Worm (Caenorhabditis elegans): Measurements from ENCODE around the gene ent-5.

The ent-5 gene

DNA sequence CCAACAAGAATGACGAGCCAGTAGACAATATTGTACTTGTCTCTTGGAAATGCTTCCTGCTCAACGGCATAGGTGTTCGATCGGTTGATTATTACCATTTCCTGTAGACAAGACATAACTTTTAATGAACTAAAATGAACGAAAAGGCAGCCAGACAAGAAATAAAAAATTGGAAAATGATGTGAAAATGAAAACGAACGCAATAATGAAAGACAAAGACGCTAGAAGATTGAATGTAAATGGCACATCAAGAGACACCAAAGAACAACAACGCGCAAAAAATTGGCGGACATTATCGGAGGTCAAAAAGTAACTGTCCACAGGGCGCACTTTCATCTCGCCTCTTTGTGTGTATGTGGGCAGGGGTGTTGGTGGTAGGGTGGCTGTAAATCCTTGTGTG, at the start of gene ent-5:
TSS of gene ent-5 (minus strand) at position 101 of the 400 bp plus-strand sequence.
- no peak for TF ChIP-seq unc-39 (tag; optimal IDR thresholded peaks at IDR 0.05)
- no peak for TF ChIP-seq sem-4 (tag; optimal IDR thresholded peaks at IDR 0.05)
- no peak for TF ChIP-seq R02D3.7 (tag; optimal IDR thresholded peaks at IDR 0.05)
- no peak for TF ChIP-seq blmp-1 (tag; optimal IDR thresholded peaks at IDR 0.05; ENCODE audit: insufficient read depth)
- no peak for TF ChIP-seq lsy-2 (tag; optimal IDR thresholded peaks at IDR 0.05)
- TF ChIP-seq skn-1 (tag; optimal IDR thresholded peaks at IDR 0.05): no peak
- TF ChIP-seq unc-62 (GFP tag; optimal IDR thresholded peaks at IDR 0.05): no peak
- no peak for TF ChIP-seq ceh-82 (tag; optimal IDR thresholded peaks at IDR 0.05)
- TF ChIP-seq Y55F3AM.14 (GFP tag; optimal IDR thresholded peaks at IDR 0.05): no peak
- TF ChIP-seq ztf-1 (GFP tag; conservative IDR thresholded peaks at IDR 0.05): no peak
- TF ChIP-seq nhr-21 (tag; optimal IDR thresholded peaks at IDR 0.05): no peak
- TF ChIP-seq zag-1 (tag; optimal IDR thresholded peaks at IDR 0.05): no peak
- no peak for TF ChIP-seq nhr-11 (tag; optimal IDR thresholded peaks at IDR 0.05)
- TF ChIP-seq peb-1 (tag; optimal IDR thresholded peaks at IDR 0.05): no peak
- no peak for TF ChIP-seq lin-13 (GFP tag; optimal IDR thresholded peaks at IDR 0.05)
- no peak for TF ChIP-seq dmd-4 (tag; optimal IDR thresholded peaks at IDR 0.05)
- no peak for TF ChIP-seq lin-39 (tag; optimal IDR thresholded peaks at IDR 0.05)
- TF ChIP-seq alr-1 (tag; optimal IDR thresholded peaks at IDR 0.05): no peak
- TF ChIP-seq snpc-4 (tag; optimal IDR thresholded peaks at IDR 0.05): no peak
- TF ChIP-seq elt-3 (tag; optimal IDR thresholded peaks at IDR 0.05): no peak

DNA sequence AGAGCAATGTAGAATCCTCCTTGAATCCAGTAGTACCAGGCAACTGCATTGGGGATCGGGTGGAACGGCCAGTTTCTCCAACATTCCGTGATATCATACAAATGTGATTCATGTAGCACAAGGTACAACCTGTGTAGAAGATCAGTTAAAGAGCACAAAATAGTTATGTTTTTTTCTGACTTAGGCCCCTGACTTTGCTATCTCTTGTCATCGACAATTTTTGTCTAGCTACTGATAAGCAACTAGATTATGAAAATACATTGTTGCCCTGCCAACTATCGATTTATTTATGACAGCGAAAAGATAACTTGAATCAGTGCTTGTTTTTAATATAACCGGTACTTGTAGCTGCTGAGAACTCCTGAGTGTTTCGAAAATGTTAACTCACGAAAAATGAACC, 49.3 kb upstream of the ent-5 start:
- TF ChIP-seq ZK546.5 (tag; optimal IDR thresholded peaks at IDR 0.05) (no peak), fos-1 (tag; optimal IDR thresholded peaks at IDR 0.05) (peak; percentile 59), sma-9 (GFP tag; optimal IDR thresholded peaks at IDR 0.05) (peak; percentile 40), sma-9 (tag; optimal IDR thresholded peaks at IDR 0.05) (no peak)

DNA sequence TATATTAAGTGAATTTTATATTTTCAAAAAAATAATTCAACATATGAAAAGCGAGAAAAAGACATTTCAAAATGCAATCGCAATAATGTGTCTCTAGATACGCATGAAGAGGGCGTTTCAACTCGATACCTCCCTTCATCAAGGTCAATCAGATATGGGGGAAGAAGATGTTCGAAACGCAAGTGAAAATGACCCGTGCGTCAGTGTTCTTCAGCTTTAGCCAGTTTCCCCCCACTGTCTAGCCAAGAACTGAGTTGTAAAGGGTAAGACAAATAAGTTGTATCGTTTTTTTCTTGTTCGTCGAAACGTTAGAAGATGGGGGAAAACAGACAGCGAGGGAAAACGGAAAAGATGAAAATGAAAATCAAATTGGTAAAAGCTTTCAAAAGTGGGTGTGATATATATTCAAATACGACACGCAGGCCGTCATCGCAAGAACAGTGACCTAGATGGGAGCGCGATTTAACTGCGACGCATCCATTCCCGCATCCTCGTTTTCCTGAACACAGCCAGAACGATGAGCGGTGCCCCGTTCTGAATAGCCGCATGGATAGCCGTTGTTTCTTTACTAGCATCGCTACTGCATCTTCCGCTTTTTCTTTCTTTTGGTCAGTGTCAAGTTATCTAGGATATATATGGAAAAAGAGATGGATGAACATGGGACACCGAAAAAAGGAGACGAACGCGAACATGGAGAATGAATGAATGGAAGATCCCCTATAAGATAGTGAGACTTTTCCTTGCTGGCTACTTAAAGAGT, 45.8 kb upstream of the ent-5 start:
- TF ChIP-seq blmp-1 (tag; optimal IDR thresholded peaks at IDR 0.05; ENCODE audit: insufficient read depth): no peak
- peak; percentile 41 for TF ChIP-seq nhr-25 (tag; optimal IDR thresholded peaks at IDR 0.05)

DNA sequence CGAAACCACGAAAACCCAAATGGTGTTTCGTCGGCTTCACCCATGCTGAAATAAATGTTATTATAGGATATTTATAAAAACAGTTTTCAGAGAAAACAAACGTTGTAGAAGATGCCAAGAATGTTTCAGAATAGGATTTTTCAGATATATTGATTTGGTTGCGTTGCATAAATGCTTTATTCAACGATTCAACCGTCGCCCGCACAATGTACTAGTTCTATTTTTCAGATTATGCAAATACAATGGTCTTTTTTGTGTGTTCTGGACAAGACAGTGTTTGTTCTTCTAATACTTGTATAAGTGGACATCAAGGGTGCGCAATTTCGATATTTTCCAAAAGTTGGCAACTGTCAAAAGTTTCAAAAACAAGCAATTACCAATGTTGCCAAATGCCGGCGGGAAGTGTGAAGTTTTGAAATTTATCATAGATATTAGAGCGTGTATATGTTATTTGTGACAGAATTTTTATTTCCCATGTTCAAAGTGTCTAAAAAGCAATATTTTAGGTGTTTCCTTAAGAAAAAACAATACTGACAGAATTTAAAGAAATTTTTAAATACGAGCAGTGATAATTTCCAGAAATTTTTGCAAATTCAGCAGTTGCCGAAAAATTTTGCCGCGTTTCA, 42.3 kb upstream of the ent-5 start, which contains the start of gene K02G10.5:
TSS of gene K02G10.5 (minus strand) at position 51 of the 626 bp plus-strand sequence.
- TF ChIP-seq gmeb-1 (tag; optimal IDR thresholded peaks at IDR 0.05): no peak
- TF ChIP-seq nhr-12 (tag; optimal IDR thresholded peaks at IDR 0.05): no peak
- TF ChIP-seq ceh-16 (tag; optimal IDR thresholded peaks at IDR 0.05): no peak
- TF ChIP-seq ztf-4 (tag; optimal IDR thresholded peaks at IDR 0.05): no peak
- no peak for TF ChIP-seq alr-1 (tag; optimal IDR thresholded peaks at IDR 0.05)
- no peak for TF ChIP-seq elt-3 (tag; optimal IDR thresholded peaks at IDR 0.05)
- TF ChIP-seq nhr-237 (tag; optimal IDR thresholded peaks at IDR 0.05): no peak
- no peak for TF ChIP-seq nhr-77 (tag; optimal IDR thresholded peaks at IDR 0.05)
- no peak for TF ChIP-seq lin-39 (tag; optimal IDR thresholded peaks at IDR 0.05)
- no peak for TF ChIP-seq nhr-23 (tag; optimal IDR thresholded peaks at IDR 0.05)
- no peak for TF ChIP-seq C34F6.9 (tag; optimal IDR thresholded peaks at IDR 0.05)
- no peak for TF ChIP-seq zag-1 (tag; optimal IDR thresholded peaks at IDR 0.05)
- no peak for TF ChIP-seq Y55F3AM.14 (GFP tag; optimal IDR thresholded peaks at IDR 0.05)
- no peak for TF ChIP-seq F13H6.1 (tag; optimal IDR thresholded peaks at IDR 0.05)
- TF ChIP-seq lsy-2 (tag; optimal IDR thresholded peaks at IDR 0.05): no peak
- no peak for TF ChIP-seq blmp-1 (tag; optimal IDR thresholded peaks at IDR 0.05; ENCODE audit: insufficient read depth)
- TF ChIP-seq lin-11 (tag; optimal IDR thresholded peaks at IDR 0.05): no peak
- TF ChIP-seq aly-2 (tag; optimal IDR thresholded peaks at IDR 0.05): no peak

Measured in whole organism, L2 larva.